Fruit fly (Drosophila melanogaster): ENCODE results near the gene CG4116.

The CG4116 gene

DNA sequence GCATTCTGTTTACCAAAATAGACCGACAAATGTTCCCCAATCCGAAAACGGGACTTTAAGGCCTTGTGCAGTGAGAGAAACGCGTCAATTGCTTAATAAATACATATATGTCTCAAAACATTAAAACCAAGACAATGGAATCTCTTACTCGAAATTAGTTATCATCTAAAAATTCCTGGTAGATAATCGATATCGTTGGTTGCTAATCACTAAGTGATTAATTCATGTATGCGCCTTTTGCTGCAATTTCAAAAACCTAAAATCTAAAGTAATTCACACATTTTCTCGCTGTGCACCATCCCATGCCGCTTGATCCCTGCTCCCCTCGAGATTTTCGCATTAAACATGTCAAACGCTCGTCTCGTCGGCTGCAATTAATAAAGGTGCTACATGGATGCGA is 6.2 kb upstream of the CG4116 start (continued):
- no peak for TF ChIP-seq Dp (GFP tag; optimal IDR thresholded peaks at IDR 0.05)
- no peak for TF ChIP-seq CG15073 (GFP tag; optimal IDR thresholded peaks at IDR 0.05)
- no peak for TF ChIP-seq salm (tag; optimal IDR thresholded peaks at IDR 0.05)
- no peak for TF ChIP-seq CG9437 (GFP tag; optimal IDR thresholded peaks at IDR 0.05)
- TF ChIP-seq Max (GFP tag; optimal IDR thresholded peaks at IDR 0.05): no peak
- no peak for TF ChIP-seq HHEX (GFP tag; optimal IDR thresholded peaks at IDR 0.05)
- no peak for TF ChIP-seq Pdp1 (GFP tag; optimal IDR thresholded peaks at IDR 0.05)
- no peak for TF ChIP-seq nau (GFP tag; optimal IDR thresholded peaks at IDR 0.05)
- peak; percentile 21 for TF ChIP-seq CG13424 (tag; optimal IDR thresholded peaks at IDR 0.05)
- peak; percentile 9 for TF ChIP-seq CG7556 (GFP tag; optimal IDR thresholded peaks at IDR 0.05)
- no peak for TF ChIP-seq trh (GFP tag; optimal IDR thresholded peaks at IDR 0.05)
- TF ChIP-seq HmgZ (tag; optimal IDR thresholded peaks at IDR 0.05): no peak
- TF ChIP-seq CG11247 (GFP tag; IDR thresholded peaks at IDR 0.05): no peak
- TF ChIP-seq CG18619 (GFP tag; optimal IDR thresholded peaks at IDR 0.05): peak; percentile 1
- no peak for TF ChIP-seq mam (GFP tag; optimal IDR thresholded peaks at IDR 0.05)
- TF ChIP-seq en (GFP tag; optimal IDR thresholded peaks at IDR 0.05): no peak
- TF ChIP-seq Dfd (GFP tag; optimal IDR thresholded peaks at IDR 0.05): no peak
- no peak for TF ChIP-seq inv (GFP tag; IDR thresholded peaks at IDR 0.05; ENCODE audit: partially characterized antibody)
- no peak for TF ChIP-seq stwl (tag; optimal IDR thresholded peaks at IDR 0.05)
- peak; percentile 3 for TF ChIP-seq Sox100B (GFP tag; optimal IDR thresholded peaks at IDR 0.05)
- peak; percentile 57; the same call in 2 of the 3 replicates for TF ChIP-seq CG17361 (GFP tag; IDR thresholded peaks at IDR 0.05)
- TF ChIP-seq CG4820 (GFP tag; optimal IDR thresholded peaks at IDR 0.05): no peak
- peak; percentile 49 for TF ChIP-seq CG31441 (GFP tag; IDR thresholded peaks at IDR 0.05)
- TF ChIP-seq ken (GFP tag; IDR thresholded peaks at IDR 0.05): no peak
- TF ChIP-seq CG8281 (tag; optimal IDR thresholded peaks at IDR 0.05): no peak
- TF ChIP-seq CG10267 (tag; optimal IDR thresholded peaks at IDR 0.05): peak; percentile 28
- TF ChIP-seq Hr51 (GFP tag; optimal IDR thresholded peaks at IDR 0.05): no peak
- no peak for TF ChIP-seq z (GFP tag; IDR thresholded peaks at IDR 0.05)
- no peak for TF ChIP-seq CG11456 (GFP tag; IDR thresholded peaks at IDR 0.05)
- peak; percentile 27 for TF ChIP-seq Mes4 (GFP tag; optimal IDR thresholded peaks at IDR 0.05)
- peak; percentile 18 for TF ChIP-seq CG33557 (GFP tag; optimal IDR thresholded peaks at IDR 0.05)
- TF ChIP-seq GATAe (GFP tag; conservative IDR thresholded peaks at IDR 0.05): no peak
- no peak for TF ChIP-seq CG11696 (GFP tag; IDR thresholded peaks at IDR 0.05)
- TF ChIP-seq CG12942 (GFP tag; optimal IDR thresholded peaks at IDR 0.05): no peak
- TF ChIP-seq CG13296 (GFP tag; optimal IDR thresholded peaks at IDR 0.05): no peak
- TF ChIP-seq tx (GFP tag; optimal IDR thresholded peaks at IDR 0.05): no peak
- peak; percentile 2 for TF ChIP-seq CG17359 (tag; optimal IDR thresholded peaks at IDR 0.05)
- no peak for TF ChIP-seq twi (tag; optimal IDR thresholded peaks at IDR 0.05)
- TF ChIP-seq CG33213 (GFP tag; optimal IDR thresholded peaks at IDR 0.05): no peak
- TF ChIP-seq CG3065 (GFP tag; optimal IDR thresholded peaks at IDR 0.05): no peak
- TF ChIP-seq Opbp (GFP tag; IDR thresholded peaks at IDR 0.05; ENCODE audit: partially characterized antibody): no peak
- TF ChIP-seq CG30020 (tag; optimal IDR thresholded peaks at IDR 0.05): no peak
- no peak for TF ChIP-seq Drgx (GFP tag; IDR thresholded peaks at IDR 0.05)
- TF ChIP-seq CG1792 (GFP tag; optimal IDR thresholded peaks at IDR 0.05): no peak
- TF ChIP-seq CG1602 (GFP tag; optimal IDR thresholded peaks at IDR 0.05): no peak
- no peak for TF ChIP-seq CG2120 (GFP tag; optimal IDR thresholded peaks at IDR 0.05)
- TF ChIP-seq onecut (GFP tag; IDR thresholded peaks at IDR 0.05): no peak
- no peak for TF ChIP-seq Dad (GFP tag; optimal IDR thresholded peaks at IDR 0.05)
- no peak for TF ChIP-seq CG10431 (GFP tag; optimal IDR thresholded peaks at IDR 0.05)
- TF ChIP-seq Hr39 (optimal IDR thresholded peaks at IDR 0.05): no peak
- TF ChIP-seq Hsf (GFP tag; optimal IDR thresholded peaks at IDR 0.05): peak; percentile 30
- no peak for TF ChIP-seq dysf (GFP tag; IDR thresholded peaks at IDR 0.05)
